Worm (Caenorhabditis elegans) whole organism, young adult: ENCODE results near the gene F49H6.17.

Experiments used
- F49E8.2 ChIP-seq: sonication (generic microtip); optimal IDR thresholded peaks from 3 replicates; lab custom pipeline; 2017; ENCODE audit warnings: missing genetic modification characterization, mild to moderate bottlenecking, missing compliant biosample characterization, antibody characterized with exemption, moderate library complexity; ENCODE audit not compliant: insufficient read depth
- F52B5.7 ChIP-seq: sonication (generic microtip); optimal IDR thresholded peaks from 2 replicates; lab custom pipeline; 2016; ENCODE audit warnings: mild to moderate bottlenecking, missing genetic modification characterization, missing compliant biosample characterization
- T07F8.4 ChIP-seq: sonication (generic microtip); optimal IDR thresholded peaks from 2 replicates; lab custom pipeline; 2016; ENCODE audit warnings: mild to moderate bottlenecking, missing genetic modification characterization, moderate library complexity, missing compliant biosample characterization
- attf-3 ChIP-seq: fragments of 200-800 bp; sonication (Bioruptor generic); conservative IDR thresholded peaks from 2 replicates; pipeline ENCODE4 v1.3.6; 2022; ENCODE audit warnings: missing genetic modification reagents, missing genetic modification characterization, missing compliant biosample characterization
- attf-6 ChIP-seq: fragments of 200-800 bp; sonication (Bioruptor generic); IDR thresholded peaks from 2 replicates; pipeline ENCODE4 v1.3.6; 2022; ENCODE audit warnings: missing genetic modification reagents, missing genetic modification characterization, missing compliant biosample characterization
- ceh-58 ChIP-seq: fragments of 200-800 bp; sonication (Bioruptor generic); IDR thresholded peaks from 2 replicates; pipeline ENCODE4 v1.3.6; 2022; ENCODE audit warnings: missing genetic modification characterization, missing compliant biosample characterization
- dpl-1 ChIP-seq: fragments of 150-350 bp; optimal IDR thresholded peaks from 2 replicates; lab custom pipeline; 2014; ENCODE audit warnings: missing biosample characterization, missing genetic modification reagents, missing genetic modification characterization
- efl-1 ChIP-seq: fragments of 150-350 bp; optimal IDR thresholded peaks from 2 replicates; lab custom pipeline; 2014; ENCODE audit warnings: missing biosample characterization, missing genetic modification reagents, missing genetic modification characterization
- madf-3 ChIP-seq: fragments of 200-800 bp; sonication (Bioruptor generic); IDR thresholded peaks from 2 replicates; pipeline ENCODE4 v1.3.6; 2022; ENCODE audit warnings: missing genetic modification reagents, missing genetic modification characterization, missing compliant biosample characterization
- tbx-9 ChIP-seq: sonication (generic microtip); optimal IDR thresholded peaks from 2 replicates; lab custom pipeline; 2016; ENCODE audit warnings: borderline replicate concordance, missing genetic modification characterization, inconsistent platforms, missing compliant biosample characterization
- unc-130 ChIP-seq: sonication (generic microtip); optimal IDR thresholded peaks from 2 replicates; lab custom pipeline; 2016; ENCODE audit warnings: missing genetic modification reagents, missing genetic modification characterization, missing compliant biosample characterization

DNA sequence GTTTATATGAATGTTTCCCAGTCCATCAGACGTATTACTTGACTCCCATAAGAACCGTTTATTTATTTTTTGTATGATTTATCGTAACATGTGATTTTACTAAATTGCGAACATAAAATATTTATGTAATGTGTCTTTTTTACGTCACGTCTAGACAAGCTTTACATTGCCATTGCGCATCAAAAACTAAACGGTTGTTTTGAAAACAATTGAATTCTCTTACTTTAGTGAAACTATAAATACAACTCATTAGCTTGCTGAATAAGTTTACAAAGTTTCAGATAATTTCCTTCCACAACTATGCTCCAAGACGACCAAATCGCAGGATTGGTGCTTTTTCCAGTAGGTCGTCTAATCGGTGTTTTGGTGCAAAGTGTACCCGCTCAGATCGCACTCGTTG, 44.9 kb upstream of the F49H6.17 start, which contains the start of gene srx-54:
- no peak for TF ChIP-seq efl-1 (GFP tag; lab: Kevin White, UChicago)
- TF ChIP-seq madf-3 (GFP tag; lab: Robert Waterston, UW) = no peak
- no peak for TF ChIP-seq attf-6 (GFP tag; lab: Robert Waterston, UW)
- no peak for TF ChIP-seq unc-130 (GFP tag; lab: Kevin White, UChicago)
- TF ChIP-seq dpl-1 (GFP tag; lab: Kevin White, UChicago) = no peak
- TF ChIP-seq F52B5.7 (tag; lab: Kevin White, UChicago) = no peak
- TF ChIP-seq F49E8.2 (tag; lab: Kevin White, UChicago) = no peak
- no peak for TF ChIP-seq tbx-9 (tag; lab: Kevin White, UChicago)
- no peak for TF ChIP-seq ceh-58 (GFP tag; lab: Robert Waterston, UW)
- no peak for TF ChIP-seq attf-3 (GFP tag; lab: Robert Waterston, UW)
- no peak for TF ChIP-seq T07F8.4 (tag; lab: Kevin White, UChicago)
